Worm (Caenorhabditis elegans): Measurements from ENCODE around the gene plx-2.

The plx-2 gene

DNA sequence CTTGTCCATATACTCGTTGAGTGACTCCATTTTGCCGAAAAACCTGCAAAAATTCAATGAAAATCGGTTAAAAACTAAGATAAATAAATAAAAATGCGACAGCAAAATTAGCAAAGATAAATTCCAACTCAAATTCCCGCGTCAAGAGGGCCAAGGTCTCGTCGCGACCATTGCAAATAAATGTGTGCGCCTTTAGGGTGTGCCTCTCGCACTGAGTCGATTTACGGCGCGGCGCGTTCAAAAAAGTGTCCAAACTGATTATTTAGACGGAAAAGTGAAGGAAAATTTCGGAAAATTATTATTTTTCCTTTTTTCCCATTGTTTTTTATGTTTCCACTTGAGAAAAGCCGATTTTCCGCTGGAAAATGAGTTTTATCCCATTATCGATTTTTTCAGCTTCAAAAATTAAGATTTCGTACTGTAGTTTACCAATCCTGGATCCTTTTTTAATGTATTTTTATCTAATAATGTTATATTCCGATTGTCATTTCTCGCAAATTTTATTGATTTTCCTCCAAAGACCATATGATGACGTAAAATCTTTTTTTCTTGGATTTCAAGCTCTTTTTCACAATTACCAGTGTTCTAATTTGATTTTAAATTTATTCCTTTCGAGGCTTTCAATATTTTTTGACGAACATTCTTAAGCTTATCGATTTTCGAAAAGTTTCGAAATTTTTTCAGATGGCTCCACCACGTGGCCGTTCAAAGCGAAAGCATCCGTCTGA lies 34.5 kb downstream of the plx-2 start, which contains the start of the genes kbp-3 and nurf-1:
Gene kbp-3 (minus strand): TSS at position 43 of the 728 bp plus-strand sequence.
Gene nurf-1 (plus strand): TSS at position 678 of the 728 bp plus-strand sequence.
- TF ChIP-seq K12H6.12 (tag; optimal IDR thresholded peaks at IDR 0.05) (peak; percentile 5), lin-54 (GFP tag; optimal IDR thresholded peaks at IDR 0.05) (peak; percentile 79), ztf-25 (GFP tag; IDR thresholded peaks at IDR 0.05) (no peak), Y79H2A.3 (GFP tag; conservative IDR thresholded peaks at IDR 0.05) (no peak), pha-4 (tag; optimal IDR thresholded peaks at IDR 0.05) (no peak), F23B12.7 (tag; optimal IDR thresholded peaks at IDR 0.05; ENCODE audit: insufficient read depth) (peak; percentile 60), lsl-1 (GFP tag; optimal IDR thresholded peaks at IDR 0.05) (peak; percentile 64), nhr-80 (tag; optimal IDR thresholded peaks at IDR 0.05) (peak; percentile 17), rpc-1 (optimal IDR thresholded peaks at IDR 0.05) (no peak), rpc-1 (tag; optimal IDR thresholded peaks at IDR 0.05) (no peak), nhr-120 (GFP tag; IDR thresholded peaks at IDR 0.05) (no peak), ets-4 (GFP tag; optimal IDR thresholded peaks at IDR 0.05) (no peak), D2030.7 (GFP tag; IDR thresholded peaks at IDR 0.05) (peak; percentile 34; the same call in 1 of the 2 replicates), madf-6 (GFP tag; IDR thresholded peaks at IDR 0.05) (peak; percentile 70), dox-1 (GFP tag; IDR thresholded peaks at IDR 0.05) (peak; percentile 78), ztf-18 (tag; optimal IDR thresholded peaks at IDR 0.05) (peak; percentile 8), F49E8.2 (tag; optimal IDR thresholded peaks at IDR 0.05; ENCODE audit: insufficient read depth) (no peak), aptf-2 (GFP tag; conservative IDR thresholded peaks at IDR 0.05) (no peak), dpl-1 (GFP tag; optimal IDR thresholded peaks at IDR 0.05) (peak; percentile 69), aptf-3 (GFP tag; IDR thresholded peaks at IDR 0.05) (no peak), lin-35 (GFP tag; optimal IDR thresholded peaks at IDR 0.05) (peak in 1 of 3 experiments; percentile 56), zim-3 (tag; optimal IDR thresholded peaks at IDR 0.05) (no peak), him-1 (tag; optimal IDR thresholded peaks at IDR 0.05) (no peak), efl-1 (GFP tag; optimal IDR thresholded peaks at IDR 0.05) (peak; percentile 83), hmg-1.2 (GFP tag; IDR thresholded peaks at IDR 0.05) (peak; percentile 22; the same call in 1 of the 2 replicates), snpc-4 (GFP tag; optimal IDR thresholded peaks at IDR 0.05) (no peak), snpc-4 (tag; optimal IDR thresholded peaks at IDR 0.05) (no peak), attf-5 (GFP tag; optimal IDR thresholded peaks at IDR 0.05) (peak; percentile 80), mcd-1 (GFP tag; IDR thresholded peaks at IDR 0.05) (peak; percentile 61), snpc-1.3 (tag; optimal IDR thresholded peaks at IDR 0.05; ENCODE audit: insufficient read depth) (no peak), C17E4.6 (GFP tag; IDR thresholded peaks at IDR 0.05) (no peak), F33H1.4 (GFP tag; IDR thresholded peaks at IDR 0.05) (peak; percentile 85), F37B4.10 (GFP tag; IDR thresholded peaks at IDR 0.05) (no peak)

DNA sequence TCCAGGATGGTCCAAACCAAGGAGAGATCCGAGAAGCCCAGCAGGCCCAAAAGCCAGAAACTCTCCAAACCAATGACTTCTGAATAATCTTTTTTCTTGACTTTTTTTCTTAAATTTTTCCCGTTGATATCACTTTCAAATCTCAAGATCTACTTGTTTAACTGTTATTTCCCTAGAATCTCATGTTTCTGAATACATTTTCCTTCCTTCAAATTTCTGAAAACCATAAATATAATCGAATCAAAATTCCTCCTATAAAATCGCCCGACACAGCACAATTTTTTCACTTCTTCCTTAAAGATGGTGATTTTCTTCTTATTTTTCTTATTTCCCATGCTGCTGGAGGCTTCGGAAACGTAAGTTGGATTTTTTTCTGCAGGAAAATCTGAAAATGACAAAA lies 36.5 kb downstream of the plx-2 start, which contains the start of gene F26H11.8:
Gene F26H11.8 (plus strand): TSS at position 301 of the 400 bp plus-strand sequence.
- TF ChIP-seq lag-1 (GFP tag; IDR thresholded peaks at IDR 0.05): no peak
- no peak for TF ChIP-seq F57C9.4 (tag; optimal IDR thresholded peaks at IDR 0.05)
- TF ChIP-seq lsy-27 (tag; optimal IDR thresholded peaks at IDR 0.05; ENCODE audit: borderline replicate concordance, insufficient read depth): no peak
- no peak for TF ChIP-seq aptf-3 (GFP tag; IDR thresholded peaks at IDR 0.05)
- no peak for TF ChIP-seq F22D6.2 (tag; optimal IDR thresholded peaks at IDR 0.05)
- no peak for TF ChIP-seq lsl-1 (GFP tag; optimal IDR thresholded peaks at IDR 0.05)
- no peak for TF ChIP-seq mel-28 (tag; optimal IDR thresholded peaks at IDR 0.05; ENCODE audit: borderline replicate concordance)
- no peak for TF ChIP-seq unc-130 (GFP tag; optimal IDR thresholded peaks at IDR 0.05)
- no peak for TF ChIP-seq K12H6.12 (tag; optimal IDR thresholded peaks at IDR 0.05)
- TF ChIP-seq nhr-179 (tag; optimal IDR thresholded peaks at IDR 0.05): no peak
- TF ChIP-seq ztf-25 (GFP tag; IDR thresholded peaks at IDR 0.05): no peak
- TF ChIP-seq lir-1 (GFP tag; conservative IDR thresholded peaks at IDR 0.05): no peak
- TF ChIP-seq die-1 (tag; optimal IDR thresholded peaks at IDR 0.05): no peak
- no peak for TF ChIP-seq chd-7 (tag; optimal IDR thresholded peaks at IDR 0.05)
- no peak for TF ChIP-seq madf-10 (tag; optimal IDR thresholded peaks at IDR 0.05)

Measured in whole organism, young adult.